Worm (Caenorhabditis elegans): ENCODE measurements around the gene nstp-6.

DNA sequence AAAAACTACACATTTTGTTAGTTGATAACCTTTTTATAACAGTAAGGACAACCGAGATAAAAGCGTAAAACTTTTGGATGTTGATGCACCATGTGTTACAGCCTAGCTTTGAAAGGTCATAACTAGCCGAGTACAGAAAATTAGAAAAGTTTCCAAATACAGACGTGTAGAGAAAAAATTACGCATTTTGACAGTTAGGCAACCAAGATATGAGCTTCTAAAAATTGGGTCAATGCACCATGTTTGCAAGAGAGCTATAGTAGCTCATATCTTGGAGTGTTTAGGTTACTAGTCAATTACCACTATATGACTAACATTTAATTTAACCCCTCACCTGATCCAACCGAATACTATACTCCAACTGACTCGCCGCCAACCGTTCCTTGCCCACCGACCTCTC, 5.5 kb upstream of the nstp-6 start:
- no peak for TF ChIP-seq zag-1 (tag; optimal IDR thresholded peaks at IDR 0.05)
- TF ChIP-seq R02D3.7 (tag; optimal IDR thresholded peaks at IDR 0.05) = no peak
- TF ChIP-seq fos-1 (tag; optimal IDR thresholded peaks at IDR 0.05) = no peak
- TF ChIP-seq lin-39 (tag; optimal IDR thresholded peaks at IDR 0.05) = no peak
- TF ChIP-seq elt-3 (tag; optimal IDR thresholded peaks at IDR 0.05) = no peak
- TF ChIP-seq hmg-11 (tag; optimal IDR thresholded peaks at IDR 0.05) = no peak
- TF ChIP-seq ceh-16 (tag; optimal IDR thresholded peaks at IDR 0.05) = no peak
- TF ChIP-seq ceh-28 (tag; optimal IDR thresholded peaks at IDR 0.05) = no peak
- no peak for TF ChIP-seq ZK546.5 (tag; optimal IDR thresholded peaks at IDR 0.05)

All from whole organism, L3 larva.